Fruit fly (Drosophila melanogaster) whole organism, adult: ENCODE results near the gene CG31145.

Experiments
- CG11617 ChIP-seq: fragments of 200-800 bp; sonication (Bioruptor generic); optimal IDR thresholded peaks from 2 replicates; lab custom pipeline; 2017; ENCODE audit warnings: mild to moderate bottlenecking, missing biosample characterization, missing genetic modification reagents, missing genetic modification characterization
- CG12768 ChIP-seq: fragments of 200-800 bp; sonication (Bioruptor generic); optimal IDR thresholded peaks from 2 replicates; lab custom pipeline; 2017; ENCODE audit warnings: missing biosample characterization, missing genetic modification characterization, mild to moderate bottlenecking, moderate library complexity, missing genetic modification reagents
- CG14711 ChIP-seq: fragments of 200-800 bp; sonication (Bioruptor generic); optimal IDR thresholded peaks from 2 replicates; lab custom pipeline; 2018; ENCODE audit warnings: missing biosample characterization, mild to moderate bottlenecking, missing genetic modification characterization, moderate library complexity
- CG1620 ChIP-seq: fragments of 200-800 bp; sonication (Bioruptor generic); optimal IDR thresholded peaks from 2 replicates; lab custom pipeline; 2016; ENCODE audit warnings: missing biosample characterization, missing genetic modification characterization
- CG33017 ChIP-seq: fragments of 200-800 bp; sonication (Bioruptor generic); optimal IDR thresholded peaks from 2 replicates; lab custom pipeline; 2018; ENCODE audit warnings: missing biosample characterization, mild to moderate bottlenecking, missing genetic modification characterization, moderate library complexity
- CG7045 ChIP-seq: fragments of 200-800 bp; sonication (Bioruptor generic); optimal IDR thresholded peaks from 2 replicates; lab custom pipeline; 2017; ENCODE audit warnings: missing biosample characterization, mild to moderate bottlenecking, missing genetic modification characterization
- CG7101 ChIP-seq: fragments of 200-800 bp; sonication (Bioruptor generic); optimal IDR thresholded peaks from 2 replicates; lab custom pipeline; 2018; ENCODE audit warnings: missing biosample characterization, mild to moderate bottlenecking, missing genetic modification characterization, moderate library complexity
- Clk ChIP-seq: fragments of 200-800 bp; sonication (Bioruptor generic); optimal IDR thresholded peaks from 2 replicates; lab custom pipeline; 2017; ENCODE audit warnings: missing biosample characterization, missing genetic modification characterization
- Crg-1 ChIP-seq: fragments of 200-800 bp; sonication (Bioruptor generic); optimal IDR thresholded peaks from 2 replicates; lab custom pipeline; 2016; ENCODE audit warnings: missing biosample characterization, missing genetic modification characterization
- Hr96 ChIP-seq: fragments of 200-800 bp; sonication (Bioruptor generic); optimal IDR thresholded peaks from 2 replicates; lab custom pipeline; 2016; ENCODE audit warnings: missing biosample characterization, missing genetic modification characterization
- Mnt ChIP-seq: fragments of 200-800 bp; sonication (Bioruptor generic); optimal IDR thresholded peaks from 2 replicates; lab custom pipeline; 2016; ENCODE audit warnings: missing biosample characterization, mild to moderate bottlenecking, missing genetic modification characterization
- bab1 ChIP-seq: fragments of 200-800 bp; sonication (Bioruptor generic); optimal IDR thresholded peaks from 3 replicates; lab custom pipeline; 2019; ENCODE audit warnings: missing biosample characterization, mild to moderate bottlenecking, missing genetic modification characterization, moderate library complexity
- cic ChIP-seq: fragments of 200-800 bp; sonication (Bioruptor generic); optimal IDR thresholded peaks from 2 replicates; lab custom pipeline; 2017; ENCODE audit warnings: missing biosample characterization, mild to moderate bottlenecking, missing genetic modification characterization, moderate library complexity
- cnc ChIP-seq, 2 experiments: fragments of >200 bp; optimal IDR thresholded peaks; 2 replicates each; lab custom pipeline; 2017
- kay ChIP-seq: fragments of 200-800 bp; sonication (Bioruptor generic); peaks from one replicate; lab custom pipeline; 2016; ENCODE audit warnings: missing biosample characterization, missing genetic modification characterization, borderline replicate concordance
- ovo ChIP-seq: fragments of 200-800 bp; sonication (Bioruptor generic); optimal IDR thresholded peaks from 2 replicates; lab custom pipeline; 2016; ENCODE audit warnings: missing biosample characterization, missing genetic modification characterization
- pad ChIP-seq: fragments of 200-800 bp; sonication (Bioruptor generic); optimal IDR thresholded peaks from 3 replicates; lab custom pipeline; 2017; ENCODE audit warnings: missing biosample characterization, missing genetic modification characterization, mild to moderate bottlenecking, moderate library complexity, missing genetic modification reagents
- tj ChIP-seq: fragments of 200-800 bp; sonication (Bioruptor generic); optimal IDR thresholded peaks from 3 replicates; lab custom pipeline; 2017; ENCODE audit warnings: missing biosample characterization, mild to moderate bottlenecking, missing genetic modification characterization, moderate library complexity
- toe ChIP-seq: fragments of 200-800 bp; sonication (Bioruptor generic); optimal IDR thresholded peaks from 2 replicates; lab custom pipeline; 2016; ENCODE audit warnings: missing biosample characterization, missing genetic modification characterization

The CG31145 gene

DNA sequence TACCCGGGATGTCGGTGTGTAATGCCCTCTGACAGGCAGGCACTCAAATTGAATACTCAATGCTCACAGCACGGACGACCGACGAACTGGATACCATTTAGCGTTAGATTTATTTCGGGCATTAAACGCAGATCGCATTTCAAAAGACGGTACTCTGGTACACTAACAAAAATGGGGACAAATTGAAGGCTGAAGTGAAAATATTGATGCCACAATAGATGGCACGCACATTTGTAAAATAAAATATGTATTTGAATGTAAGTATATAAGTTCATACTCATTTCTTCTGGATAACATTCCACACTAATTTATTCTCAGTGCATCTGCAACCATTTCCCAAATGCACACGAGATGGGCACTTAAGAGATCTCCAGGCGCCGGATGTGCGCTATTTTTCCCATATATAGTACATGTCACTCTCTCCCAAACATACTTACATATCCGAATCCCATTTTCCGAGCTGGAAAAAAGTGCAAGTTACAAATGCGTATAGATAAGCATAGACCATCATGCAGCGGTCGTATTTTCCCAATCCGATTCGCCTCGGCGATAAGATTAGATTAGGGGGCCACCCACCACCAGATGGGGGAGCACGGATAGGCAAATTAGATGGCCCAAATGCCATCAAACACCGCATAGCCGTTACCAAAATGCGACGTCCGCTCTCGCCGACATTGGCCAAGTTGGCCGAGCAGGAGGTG is 40.2 kb upstream of the CG31145 start, which contains the start of gene CG10301:
CG10301 (plus strand) TSS at position 651 of the 701 bp plus-strand sequence.
- TF ChIP-seq cic (GFP tag; lab: Kevin White, UChicago) = no peak
- TF ChIP-seq CG14711 (tag; lab: Kevin White, UChicago) = no peak

DNA sequence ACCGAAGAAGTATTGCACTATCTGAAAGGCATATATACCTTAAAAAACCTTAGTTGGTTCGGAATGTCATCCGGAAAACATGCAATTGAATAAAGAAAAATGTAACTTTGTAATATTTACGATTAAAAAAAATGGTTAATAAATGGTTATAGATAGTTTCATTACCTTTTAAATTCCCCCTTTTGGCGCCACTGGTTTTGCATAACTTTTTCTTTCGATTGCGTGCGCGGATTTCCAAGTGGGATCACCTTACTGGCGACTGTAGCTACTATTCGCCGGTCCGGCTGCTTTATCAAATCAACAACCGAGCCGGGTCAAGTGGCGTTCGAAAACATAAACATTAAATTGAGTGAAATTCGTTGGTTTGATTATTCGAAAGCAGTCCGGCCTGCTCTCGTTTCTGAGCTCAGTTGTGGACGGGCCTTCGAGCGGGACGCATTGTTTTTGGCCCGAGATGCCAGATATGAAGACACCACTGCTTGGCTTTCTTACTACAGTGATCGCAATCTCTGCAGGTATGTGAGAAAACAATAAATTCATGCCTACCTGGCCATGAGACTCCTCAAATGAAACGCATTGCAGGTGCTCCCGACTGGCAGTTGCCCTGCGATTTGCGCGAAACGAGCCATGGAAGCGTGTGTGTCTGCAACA is 35.0 kb upstream of the CG31145 start, which contains the start of gene Gba1b:
Gba1b (plus strand) TSS at position 422 of the 651 bp plus-strand sequence.
- TF ChIP-seq Clk (no peak), CG14711 (tag; lab: Kevin White, UChicago) (no peak), Hr96 (no peak), Crg-1 (GFP tag; lab: Kevin White, UChicago) (no peak), CG11617 (GFP tag; lab: Kevin White, UChicago) (no peak), bab1 (GFP tag; lab: Kevin White, UChicago) (no peak), CG1620 (no peak), cnc (optimal IDR thresholded peaks at IDR 0.05; lab: Kevin White, UChicago) (no peak), tj (GFP tag; lab: Kevin White, UChicago) (no peak), toe (GFP tag; lab: Kevin White, UChicago) (no peak), Mnt (GFP tag; lab: Kevin White, UChicago) (no peak), CG33017 (tag; lab: Kevin White, UChicago) (no peak), CG12768 (GFP tag; lab: Kevin White, UChicago) (no peak), pad (GFP tag; lab: Kevin White, UChicago) (no peak), ovo (GFP tag; lab: Kevin White, UChicago) (no peak)

DNA sequence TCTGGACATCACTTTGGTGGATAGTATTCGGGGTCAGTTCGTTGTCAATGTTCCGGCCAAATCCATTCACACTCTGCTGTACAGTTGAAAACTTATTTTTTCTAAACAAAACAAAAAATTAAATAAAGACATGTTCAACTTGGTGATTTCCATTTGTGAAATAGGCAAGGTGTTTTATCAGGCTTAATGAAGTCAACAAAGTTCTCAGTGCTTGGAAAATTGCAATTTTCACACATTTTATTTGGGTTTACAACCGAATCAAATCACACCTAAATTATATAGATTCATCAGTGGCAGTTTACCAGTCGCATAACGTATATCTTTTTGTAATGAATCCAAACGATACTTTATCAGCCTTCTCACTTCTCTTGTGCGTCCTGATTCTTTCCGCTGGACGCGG is 33.0 kb upstream of the CG31145 start, which contains the start of gene Qsox4:
Qsox4 (plus strand) TSS at position 301 of the 400 bp plus-strand sequence.
- TF ChIP-seq CG11617 (GFP tag; lab: Kevin White, UChicago) (no peak), CG7101 (tag; lab: Kevin White, UChicago) (no peak), kay (no peak), CG12768 (GFP tag; lab: Kevin White, UChicago) (no peak), toe (GFP tag; lab: Kevin White, UChicago) (no peak), Hr96 (no peak), bab1 (GFP tag; lab: Kevin White, UChicago) (no peak)

DNA sequence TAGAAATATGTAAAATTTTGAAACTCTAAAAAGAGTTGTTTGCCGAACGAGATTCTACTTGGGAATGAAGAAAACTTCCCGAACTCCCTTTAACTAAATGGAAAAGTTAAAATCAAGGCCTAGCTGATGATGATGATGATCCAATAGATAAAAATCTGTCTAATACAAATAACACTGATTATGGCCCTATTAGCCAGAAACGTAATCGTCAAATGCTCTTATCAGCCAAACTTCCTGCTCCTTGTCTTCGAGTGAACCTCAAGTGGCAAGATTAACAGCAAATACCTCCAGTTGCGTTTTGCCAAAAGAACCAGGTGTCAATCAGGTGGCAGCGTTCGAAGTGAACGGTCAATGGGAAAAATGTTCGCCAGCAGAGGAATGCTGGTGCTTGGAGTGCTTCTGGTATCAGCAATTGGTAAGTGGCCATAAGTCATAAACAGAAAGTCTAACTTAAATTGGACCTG is 30.9 kb upstream of the CG31145 start, which contains the start of the genes CG31468 and Gba1a:
CG31468 (minus strand) TSS at position 51 of the 464 bp plus-strand sequence.
Gba1a (plus strand) TSS at position 318 of the 464 bp plus-strand sequence.
- TF ChIP-seq Crg-1 (GFP tag; lab: Kevin White, UChicago) (no peak), bab1 (GFP tag; lab: Kevin White, UChicago) (no peak), kay (no peak), toe (GFP tag; lab: Kevin White, UChicago) (no peak)

DNA sequence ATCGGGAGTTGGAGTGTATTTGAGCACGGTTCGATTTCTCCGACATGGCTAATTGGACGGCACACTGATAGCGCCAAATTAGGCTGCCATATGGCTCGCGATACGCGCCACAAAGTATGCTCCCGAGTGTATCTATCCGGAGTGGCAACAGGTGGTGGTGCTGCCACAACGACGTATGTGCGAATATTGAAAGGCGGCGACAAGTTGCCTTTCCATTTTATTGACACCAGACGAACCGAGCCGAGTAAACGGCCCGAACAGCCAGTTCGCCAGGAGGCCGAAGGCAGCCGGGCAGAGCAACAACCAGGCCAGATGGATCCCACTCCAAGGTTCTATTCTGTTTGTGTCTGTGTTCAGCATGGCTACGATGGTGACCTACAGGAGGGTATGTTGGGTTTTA is 29.4 kb upstream of the CG31145 start, which contains the start of gene prt:
prt (minus strand) TSS at position 193 of the 400 bp plus-strand sequence.
- TF ChIP-seq cic (GFP tag; lab: Kevin White, UChicago) (no peak), bab1 (GFP tag; lab: Kevin White, UChicago) (no peak)

DNA sequence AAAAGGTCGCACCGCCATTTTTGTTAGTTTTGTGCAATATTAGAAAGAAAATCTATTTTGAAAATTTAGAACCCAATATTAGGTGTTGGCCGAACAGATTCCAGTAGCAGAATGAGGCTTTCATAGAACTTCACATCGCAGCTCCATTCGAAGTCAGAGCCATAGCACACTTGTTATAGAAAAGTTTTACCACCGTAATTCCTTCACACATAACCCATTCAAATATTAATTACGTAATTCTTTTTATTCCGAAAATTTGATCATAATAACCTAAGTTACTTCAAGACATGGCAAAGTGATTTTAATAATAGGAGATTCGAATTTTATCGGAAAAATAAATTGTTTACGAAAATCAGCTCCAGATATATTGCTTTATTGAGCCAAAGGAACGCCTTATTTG is 26.7 kb upstream of the CG31145 start, which contains the start of gene CG10252:
CG10252 (minus strand) TSS at position 101 of the 400 bp plus-strand sequence.
- no peak for TF ChIP-seq CG7101 (tag; lab: Kevin White, UChicago)
- TF ChIP-seq CG11617 (GFP tag; lab: Kevin White, UChicago) = no peak
- no peak for TF ChIP-seq Crg-1 (GFP tag; lab: Kevin White, UChicago)
- no peak for TF ChIP-seq kay
- no peak for TF ChIP-seq Mnt (GFP tag; lab: Kevin White, UChicago)
- TF ChIP-seq toe (GFP tag; lab: Kevin White, UChicago) = no peak
- TF ChIP-seq CG7045 = no peak
- no peak for TF ChIP-seq CG33017 (tag; lab: Kevin White, UChicago)
- TF ChIP-seq tj (GFP tag; lab: Kevin White, UChicago) = no peak

DNA sequence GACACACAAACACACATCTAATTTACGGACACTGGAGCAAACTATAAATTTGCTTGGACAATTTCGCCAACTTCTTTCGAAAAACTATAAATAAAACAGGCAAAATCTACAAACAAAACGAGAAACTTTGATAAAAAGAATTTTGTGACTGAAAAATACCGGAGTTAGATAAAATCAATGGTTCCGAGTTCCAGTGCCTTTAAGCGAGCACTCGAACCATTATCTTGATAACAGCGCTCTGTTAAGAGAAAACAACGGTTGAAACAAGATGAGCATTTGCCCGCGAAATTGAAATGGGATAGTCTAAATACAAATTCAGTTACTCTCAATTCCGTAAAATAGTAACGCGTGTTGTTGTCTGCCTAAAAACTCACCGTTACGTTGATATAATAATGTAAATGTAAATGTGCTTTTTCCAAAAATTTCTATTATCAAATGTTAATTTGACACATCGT is 25.1 kb upstream of the CG31145 start, which contains the start of gene CG10254:
CG10254 (minus strand) TSS at position 405 of the 455 bp plus-strand sequence.
- TF ChIP-seq bab1 (GFP tag; lab: Kevin White, UChicago) (peak; percentile 34), kay (no peak)
